Fruit fly (Drosophila melanogaster): ENCODE data around the gene heca.

DNA sequence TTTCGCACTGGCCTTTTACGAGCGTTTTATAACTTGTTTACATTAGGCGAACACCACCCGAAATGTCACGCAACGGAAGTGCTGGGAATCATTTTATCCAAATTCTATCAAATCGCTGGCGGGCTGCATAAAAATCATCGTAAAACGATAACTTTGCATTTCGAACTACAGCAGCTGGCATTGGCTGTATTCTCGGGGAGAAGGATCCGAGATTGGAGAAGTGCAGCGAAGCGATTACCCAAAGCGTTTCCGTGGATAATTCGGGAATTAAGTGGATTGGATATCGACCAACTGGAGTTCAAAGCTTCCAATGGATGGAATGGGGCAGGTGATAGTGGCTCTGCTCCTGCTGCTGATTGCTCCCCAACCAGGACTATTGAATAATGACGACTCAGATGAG, 28.4 kb upstream of the heca start, which contains the start of gene CG34299:
- TF ChIP-seq CG6163 (GFP tag; IDR thresholded peaks at IDR 0.05) (no peak), CG11762 (GFP tag; optimal IDR thresholded peaks at IDR 0.05; ENCODE audit: insufficient read depth) (no peak), CG6854 (GFP tag; optimal IDR thresholded peaks at IDR 0.05) (no peak), CG3919 (GFP tag; optimal IDR thresholded peaks at IDR 0.05) (no peak), pdm3 (GFP tag; optimal IDR thresholded peaks at IDR 0.05) (no peak), CG32006 (GFP tag; optimal IDR thresholded peaks at IDR 0.05) (no peak), Ets21C (GFP tag; optimal IDR thresholded peaks at IDR 0.05) (no peak), OdsH (GFP tag; optimal IDR thresholded peaks at IDR 0.05) (no peak)

Measured in whole organism, prepupa.